Worm (Caenorhabditis elegans) whole organism, L3 larva: Measurements from ENCODE around the gene F55A4.13.

ENCODE experiments used
- aly-2 ChIP-seq: fragments of 150-350 bp; optimal IDR thresholded peaks from 2 replicates; lab custom pipeline; 2014; ENCODE audit warnings: missing biosample characterization, missing genetic modification characterization
- elt-1 ChIP-seq: fragments of 150-350 bp; optimal IDR thresholded peaks from 2 replicates; lab custom pipeline; 2014; ENCODE audit warnings: missing biosample characterization, missing genetic modification characterization
- elt-2 ChIP-seq: sonication (generic microtip); optimal IDR thresholded peaks from 2 replicates; lab custom pipeline; 2016; ENCODE audit warnings: missing genetic modification reagents, mild to moderate bottlenecking, missing genetic modification characterization, missing compliant biosample characterization
- jun-1 ChIP-seq: fragments of 150-350 bp; optimal IDR thresholded peaks from 2 replicates; lab custom pipeline; 2014; ENCODE audit warnings: missing biosample characterization, missing genetic modification reagents, missing genetic modification characterization
- lin-39 ChIP-seq: fragments of 150-350 bp; optimal IDR thresholded peaks from 2 replicates; lab custom pipeline; 2018; ENCODE audit warnings: missing biosample characterization, missing genetic modification reagents, missing genetic modification characterization
- nhr-12 ChIP-seq: fragments of 150-350 bp; optimal IDR thresholded peaks from 2 replicates; lab custom pipeline; 2014; ENCODE audit warnings: missing biosample characterization, missing genetic modification characterization
- nhr-23 ChIP-seq: fragments of 150-350 bp; optimal IDR thresholded peaks from 2 replicates; lab custom pipeline; 2014; ENCODE audit warnings: missing biosample characterization, missing genetic modification reagents, missing genetic modification characterization
- nhr-43 ChIP-seq: sonication (generic microtip); optimal IDR thresholded peaks from 2 replicates; lab custom pipeline; 2016; ENCODE audit warnings: mild to moderate bottlenecking, missing genetic modification characterization, missing compliant biosample characterization; ENCODE audit not compliant: poor library complexity, severe bottlenecking
- nhr-77 ChIP-seq: fragments of 150-350 bp; optimal IDR thresholded peaks from 2 replicates; lab custom pipeline; 2014; ENCODE audit warnings: missing biosample characterization, missing genetic modification characterization
- pqm-1 ChIP-seq: fragments of 150-350 bp; optimal IDR thresholded peaks from 2 replicates; lab custom pipeline; 2017; ENCODE audit warnings: missing biosample characterization, missing genetic modification characterization, inconsistent platforms
- unc-39 ChIP-seq: sonication (generic microtip); optimal IDR thresholded peaks from 4 replicates; lab custom pipeline; 2017; ENCODE audit warnings: missing biosample characterization, missing genetic modification characterization
- unc-62 ChIP-seq: fragments of 150-350 bp; sonication (generic microtip); optimal IDR thresholded peaks from 4 replicates; lab custom pipeline; 2014; ENCODE audit warnings: missing biosample characterization, missing genetic modification reagents, missing genetic modification characterization
- zag-1 ChIP-seq: fragments of 150-350 bp; optimal IDR thresholded peaks from 2 replicates; lab custom pipeline; 2014; ENCODE audit warnings: missing biosample characterization, missing genetic modification characterization
- ztf-4 ChIP-seq: fragments of 150-350 bp; optimal IDR thresholded peaks from 2 replicates; lab custom pipeline; 2014; ENCODE audit warnings: missing biosample characterization, missing genetic modification characterization

DNA sequence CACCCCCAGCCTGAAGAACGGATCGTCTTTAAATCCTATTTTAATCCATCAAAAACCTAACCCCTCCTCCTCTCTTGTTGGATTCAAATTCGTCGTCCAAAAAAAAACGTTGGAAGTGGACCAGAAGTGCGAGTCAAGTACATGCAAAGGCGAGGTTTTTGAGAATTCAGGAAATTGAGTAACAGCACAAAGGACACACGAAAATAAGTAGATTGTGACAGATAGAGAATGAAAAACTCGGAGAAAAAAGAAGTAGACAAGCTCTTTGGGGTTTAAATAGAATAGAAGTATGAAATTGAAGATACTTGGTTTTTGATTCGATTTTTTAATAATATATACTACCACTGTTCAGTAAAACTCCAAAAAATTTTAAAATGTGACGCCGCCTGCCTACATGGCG, 2.6 kb downstream of the F55A4.13 start:
- TF ChIP-seq elt-1 (tag; lab: Kevin White, UChicago): no peak
- TF ChIP-seq unc-39 (tag; lab: Kevin White, UChicago): no peak
- TF ChIP-seq nhr-43: no peak
- TF ChIP-seq lin-39 (tag; lab: Kevin White, UChicago): no peak
- no peak for TF ChIP-seq pqm-1 (tag; lab: Kevin White, UChicago)
- TF ChIP-seq elt-2 (tag; lab: Kevin White, UChicago): no peak
- no peak for TF ChIP-seq nhr-77 (tag; lab: Kevin White, UChicago)
- no peak for TF ChIP-seq unc-62 (GFP tag; lab: Kevin White, UChicago)
- TF ChIP-seq nhr-23 (tag; lab: Kevin White, UChicago): no peak
- TF ChIP-seq aly-2 (tag; lab: Kevin White, UChicago): no peak
- no peak for TF ChIP-seq jun-1 (tag; lab: Kevin White, UChicago)
- TF ChIP-seq ztf-4 (tag; lab: Kevin White, UChicago): no peak
- no peak for TF ChIP-seq nhr-12 (tag; lab: Kevin White, UChicago)
- TF ChIP-seq zag-1: no peak
